Fruit fly (Drosophila melanogaster) whole organism, wandering third instar larva: ENCODE data around the gene Osi17.

Experiments
- Abd-B ChIP-seq: fragments of >200 bp; optimal IDR thresholded peaks from 2 replicates; lab custom pipeline; 2017; ENCODE audit warnings: missing biosample characterization, missing genetic modification characterization
- GATAd ChIP-seq: sonication (Bioruptor generic); optimal IDR thresholded peaks from 2 replicates; lab custom pipeline; 2016; ENCODE audit warnings: missing biosample characterization, missing genetic modification characterization
- Hr78 ChIP-seq: fragments of >200 bp; optimal IDR thresholded peaks from 2 replicates; lab custom pipeline; 2017; ENCODE audit warnings: missing biosample characterization, missing genetic modification characterization
- Myc ChIP-seq: fragments of >200 bp; optimal IDR thresholded peaks from 2 replicates; lab custom pipeline; 2017
- OdsH ChIP-seq: fragments of 200-800 bp; sonication (Bioruptor generic); optimal IDR thresholded peaks from 2 replicates; lab custom pipeline; 2016; ENCODE audit warnings: missing biosample characterization, mild to moderate bottlenecking, missing genetic modification characterization
- br ChIP-seq: fragments of 200-800 bp; sonication (Bioruptor generic); optimal IDR thresholded peaks from 2 replicates; lab custom pipeline; 2016; ENCODE audit warnings: missing biosample characterization, missing genetic modification characterization
- brk ChIP-seq: fragments of 200-800 bp; sonication (Bioruptor generic); optimal IDR thresholded peaks from 2 replicates; lab custom pipeline; 2016; ENCODE audit warnings: missing biosample characterization, mild to moderate bottlenecking, missing genetic modification characterization
- dmrt93B ChIP-seq: fragments of 200-800 bp; sonication (Bioruptor generic); optimal IDR thresholded peaks from 2 replicates; lab custom pipeline; 2018; ENCODE audit warnings: missing biosample characterization, mild to moderate bottlenecking, missing genetic modification characterization
- dsf ChIP-seq: sonication (Bioruptor generic); optimal IDR thresholded peaks from 2 replicates; lab custom pipeline; 2016; ENCODE audit warnings: missing biosample characterization, missing genetic modification characterization, borderline replicate concordance
- fru ChIP-seq: fragments of 200-800 bp; sonication (Bioruptor generic); optimal IDR thresholded peaks from 3 replicates; lab custom pipeline; 2016; ENCODE audit warnings: missing biosample characterization, mild to moderate bottlenecking, missing genetic modification characterization
- pan ChIP-seq: fragments of >200 bp; optimal IDR thresholded peaks from 2 replicates; lab custom pipeline; 2017
- psq ChIP-seq: fragments of 200-800 bp; sonication (Bioruptor generic); optimal IDR thresholded peaks from 3 replicates; lab custom pipeline; 2017; ENCODE audit warnings: missing biosample characterization, mild to moderate bottlenecking, missing genetic modification characterization, moderate library complexity
- sage ChIP-seq: fragments of 200-800 bp; sonication (Bioruptor generic); optimal IDR thresholded peaks from 2 replicates; lab custom pipeline; 2016; ENCODE audit warnings: missing biosample characterization, mild to moderate bottlenecking, missing genetic modification characterization

dm6 chr3R:6309676-6310075, 1.9 kb upstream of the Osi17 start, which contains the start of gene CG31560:
- no peak for TF ChIP-seq OdsH (GFP tag; lab: Kevin White, UChicago)
- TF ChIP-seq pan (lab: Kevin White, UChicago) = no peak
- TF ChIP-seq fru = no peak
- no peak for TF ChIP-seq sage
- TF ChIP-seq brk = no peak
- no peak for TF ChIP-seq psq (GFP tag; lab: Kevin White, UChicago)
- no peak for TF ChIP-seq Myc
- no peak for TF ChIP-seq dsf (GFP tag; lab: Kevin White, UChicago)
- no peak for TF ChIP-seq Hr78 (GFP tag; lab: Kevin White, UChicago)
- no peak for TF ChIP-seq dmrt93B (GFP tag; lab: Kevin White, UChicago)
- TF ChIP-seq GATAd (GFP tag; lab: Kevin White, UChicago) = no peak
- no peak for TF ChIP-seq Abd-B (GFP tag; lab: Kevin White, UChicago)
- TF ChIP-seq br (GFP tag; lab: Kevin White, UChicago) = no peak
